Fruit fly (Drosophila melanogaster): ENCODE measurements around the gene CG31673.

CG31673 gene

dm6 chr2L:20844381-20844780 lies 15.0 kb downstream of the CG31673 start:
- TF ChIP-seq Atf3 (GFP tag; optimal IDR thresholded peaks at IDR 0.05) (no peak), toy (GFP tag; IDR thresholded peaks at IDR 0.05) (no peak), CG16815 (GFP tag; optimal IDR thresholded peaks at IDR 0.05) (no peak), CHES-1-like (GFP tag; optimal IDR thresholded peaks at IDR 0.05) (no peak), CG7963 (GFP tag; IDR thresholded peaks at IDR 0.05; ENCODE audit: partially characterized antibody) (no peak), CG8089 (GFP tag; optimal IDR thresholded peaks at IDR 0.05) (no peak), Dip3 (GFP tag; optimal IDR thresholded peaks at IDR 0.05) (no peak), CG14667 (GFP tag; IDR thresholded peaks at IDR 0.05) (no peak), Rfx (GFP tag; IDR thresholded peaks at IDR 0.05) (no peak), Drgx (GFP tag; IDR thresholded peaks at IDR 0.05) (peak; percentile 49; the same call in 1 of the 2 replicates), nau (GFP tag; optimal IDR thresholded peaks at IDR 0.05) (no peak), eve (GFP tag; optimal IDR thresholded peaks at IDR 0.05) (no peak), CG9797 (GFP tag; optimal IDR thresholded peaks at IDR 0.05) (no peak), pb (GFP tag; optimal IDR thresholded peaks at IDR 0.05) (no peak), ato (GFP tag; IDR thresholded peaks at IDR 0.05; ENCODE audit: partially characterized antibody) (no peak), zfh2 (GFP tag; optimal IDR thresholded peaks at IDR 0.05) (no peak), stc (GFP tag; IDR thresholded peaks at IDR 0.05) (no peak), lbe (GFP tag; optimal IDR thresholded peaks at IDR 0.05) (no peak), Sox102F (GFP tag; optimal IDR thresholded peaks at IDR 0.05) (peak; percentile 5), lmd (GFP tag; IDR thresholded peaks at IDR 0.05) (no peak), insv (GFP tag; optimal IDR thresholded peaks at IDR 0.05) (no peak), ci (GFP tag; IDR thresholded peaks at IDR 0.05) (0 out of 3 replicates have a peak, but pooled peaks have one; percentile 9), C15 (GFP tag; IDR thresholded peaks at IDR 0.05) (no peak), CG42726 (GFP tag; IDR thresholded peaks at IDR 0.05; ENCODE audit: partially characterized antibody) (no peak), PHDP (tag; optimal IDR thresholded peaks at IDR 0.05) (no peak), sima (GFP tag; optimal IDR thresholded peaks at IDR 0.05) (no peak), Tbp (GFP tag; optimal IDR thresholded peaks at IDR 0.05) (no peak), cato (GFP tag; optimal IDR thresholded peaks at IDR 0.05; ENCODE audit: borderline replicate concordance) (no peak), eyg (GFP tag; optimal IDR thresholded peaks at IDR 0.05) (no peak), tll (GFP tag; optimal IDR thresholded peaks at IDR 0.05) (no peak), Dip2 (GFP tag; IDR thresholded peaks at IDR 0.05) (no peak), CG31365 (tag; optimal IDR thresholded peaks at IDR 0.05) (no peak), Med (GFP tag) (peak; percentile 19), HHEX (GFP tag; optimal IDR thresholded peaks at IDR 0.05) (no peak)

dm6 chr2L:20849000-20849399 lies 19.6 kb downstream of the CG31673 start, which contains the start of gene CG14402:
Gene CG14402, plus strand, starts transcription at chr2L:20849300.
- TF ChIP-seq Opbp (GFP tag; IDR thresholded peaks at IDR 0.05; ENCODE audit: partially characterized antibody), result no peak
- TF ChIP-seq CG10462 (GFP tag; optimal IDR thresholded peaks at IDR 0.05), result no peak
- TF ChIP-seq phol (tag; optimal IDR thresholded peaks at IDR 0.05), result no peak
- TF ChIP-seq CG3995 (GFP tag; optimal IDR thresholded peaks at IDR 0.05), result no peak
- TF ChIP-seq Rx (GFP tag; IDR thresholded peaks at IDR 0.05), result no peak
- TF ChIP-seq fru (optimal IDR thresholded peaks at IDR 0.05), result no peak
- TF ChIP-seq CG9437 (GFP tag; optimal IDR thresholded peaks at IDR 0.05), result no peak
- no peak for TF ChIP-seq sr (GFP tag; IDR thresholded peaks at IDR 0.05)
- no peak for TF ChIP-seq Mes4 (GFP tag; optimal IDR thresholded peaks at IDR 0.05)
- TF ChIP-seq dysf (GFP tag; IDR thresholded peaks at IDR 0.05), result no peak
- TF ChIP-seq CG4730 (GFP tag; IDR thresholded peaks at IDR 0.05), result no peak
- no peak for TF ChIP-seq CG9609 (GFP tag; optimal IDR thresholded peaks at IDR 0.05)
- TF ChIP-seq kni (GFP tag; optimal IDR thresholded peaks at IDR 0.05), result no peak
- no peak for TF ChIP-seq NC2β (GFP tag; optimal IDR thresholded peaks at IDR 0.05)

Measured in whole organism, embryonic.